Fruit fly (Drosophila melanogaster): ENCODE results near the gene CG34150.

- no peak for TF ChIP-seq CG9139 (GFP tag; optimal IDR thresholded peaks at IDR 0.05)
- TF ChIP-seq CG4318 (GFP tag; optimal IDR thresholded peaks at IDR 0.05), result no peak
- no peak for TF ChIP-seq Sox15 (GFP tag; optimal IDR thresholded peaks at IDR 0.05)
- no peak for TF ChIP-seq Ets96B (tag; optimal IDR thresholded peaks at IDR 0.05)
- no peak for TF ChIP-seq CG11294 (GFP tag; IDR thresholded peaks at IDR 0.05)
- TF ChIP-seq Blimp-1 (GFP tag; optimal IDR thresholded peaks at IDR 0.05), result no peak
- TF ChIP-seq OdsH (GFP tag; optimal IDR thresholded peaks at IDR 0.05), result no peak
- TF ChIP-seq dsx (GFP tag; optimal IDR thresholded peaks at IDR 0.05; ENCODE audit: poor library complexity, severe bottlenecking), result no peak
- no peak for TF ChIP-seq CG8632 (GFP tag; optimal IDR thresholded peaks at IDR 0.05)
- TF ChIP-seq cyc (GFP tag; optimal IDR thresholded peaks at IDR 0.05), result no peak
- no peak for TF ChIP-seq CG7368 (GFP tag; optimal IDR thresholded peaks at IDR 0.05)
- TF ChIP-seq net (GFP tag; optimal IDR thresholded peaks at IDR 0.05), result no peak
- no peak for TF ChIP-seq svp (GFP tag)
Observed at dm6 chr3R:24766684-24767083, 47.4 kb upstream of the CG34150 start.
